Worm (Caenorhabditis elegans) whole organism, L3 larva: ENCODE results near the gene R151.2.

ENCODE experiments used
- R02D3.7 ChIP-seq: fragments of 150-350 bp; optimal IDR thresholded peaks from 2 replicates; lab custom pipeline; 2014; ENCODE audit warnings: missing biosample characterization, missing genetic modification characterization
- ZK546.5 ChIP-seq: sonication (generic microtip); optimal IDR thresholded peaks from 2 replicates; lab custom pipeline; 2017; ENCODE audit warnings: missing biosample characterization, missing genetic modification characterization
- aly-2 ChIP-seq: fragments of 150-350 bp; optimal IDR thresholded peaks from 2 replicates; lab custom pipeline; 2014; ENCODE audit warnings: missing biosample characterization, missing genetic modification characterization
- ama-1 ChIP-seq: fragments of 150-350 bp; optimal IDR thresholded peaks from 2 replicates; lab custom pipeline; 2018
- ceh-16 ChIP-seq: sonication (generic microtip); optimal IDR thresholded peaks from 2 replicates; lab custom pipeline; 2017; ENCODE audit warnings: missing biosample characterization, missing genetic modification characterization
- ceh-28 ChIP-seq: fragments of 150-350 bp; optimal IDR thresholded peaks from 2 replicates; lab custom pipeline; 2014; ENCODE audit warnings: missing biosample characterization, missing genetic modification reagents, missing genetic modification characterization
- ceh-82 ChIP-seq: fragments of 150-350 bp; optimal IDR thresholded peaks from 2 replicates; lab custom pipeline; 2014; ENCODE audit warnings: missing biosample characterization, missing genetic modification characterization
- daf-12 ChIP-seq: fragments of 150-350 bp; optimal IDR thresholded peaks from 2 replicates; lab custom pipeline; 2014; ENCODE audit warnings: missing biosample characterization, missing genetic modification reagents, missing genetic modification characterization
- egl-27 ChIP-seq: sonication (generic microtip); optimal IDR thresholded peaks from 4 replicates; lab custom pipeline; 2017; ENCODE audit warnings: missing biosample characterization, missing genetic modification reagents, missing genetic modification characterization
- egl-5 ChIP-seq: fragments of 150-350 bp; optimal IDR thresholded peaks from 2 replicates; lab custom pipeline; 2017; ENCODE audit warnings: missing biosample characterization, missing genetic modification reagents, missing genetic modification characterization, inconsistent platforms
- elt-1 ChIP-seq: fragments of 150-350 bp; optimal IDR thresholded peaks from 2 replicates; lab custom pipeline; 2014; ENCODE audit warnings: missing biosample characterization, missing genetic modification characterization
- elt-2 ChIP-seq: sonication (generic microtip); optimal IDR thresholded peaks from 2 replicates; lab custom pipeline; 2016; ENCODE audit warnings: missing genetic modification reagents, mild to moderate bottlenecking, missing genetic modification characterization, missing compliant biosample characterization
- elt-3 ChIP-seq, 3 experiments: fragments of 150-350 bp in 1 of 3; sonication (generic microtip) in 2 of 3; optimal IDR thresholded peaks; 2 replicates in 2 of 3; 4 replicates in 1 of 3; lab custom pipeline; 2014 to 2017; ENCODE audit warnings: missing biosample characterization in 3 of 3, missing genetic modification characterization in 3 of 3
- eor-1 ChIP-seq, 2 experiments: fragments of 150-350 bp; optimal IDR thresholded peaks; 2 replicates each; lab custom pipeline; 2014 to 2018; ENCODE audit warnings: missing biosample characterization in 2 of 2, missing genetic modification characterization in 2 of 2
- fkh-10 ChIP-seq: sonication (generic microtip); optimal IDR thresholded peaks from 2 replicates; lab custom pipeline; 2017; ENCODE audit warnings: missing biosample characterization, missing genetic modification reagents, missing genetic modification characterization
- fkh-2 ChIP-seq: fragments of 150-350 bp; optimal IDR thresholded peaks from 2 replicates; lab custom pipeline; 2014; ENCODE audit warnings: missing biosample characterization, missing genetic modification reagents, missing genetic modification characterization
- fos-1 ChIP-seq: fragments of 150-350 bp; optimal IDR thresholded peaks from 2 replicates; lab custom pipeline; 2014; ENCODE audit warnings: missing biosample characterization, missing genetic modification characterization
- hmg-11 ChIP-seq: sonication (generic microtip); optimal IDR thresholded peaks from 2 replicates; lab custom pipeline; 2016; ENCODE audit warnings: missing genetic modification characterization, missing compliant biosample characterization
- jun-1 ChIP-seq: fragments of 150-350 bp; optimal IDR thresholded peaks from 2 replicates; lab custom pipeline; 2014; ENCODE audit warnings: missing biosample characterization, missing genetic modification reagents, missing genetic modification characterization
- lin-15B ChIP-seq: fragments of 150-350 bp; optimal IDR thresholded peaks from 2 replicates; lab custom pipeline; 2014; ENCODE audit warnings: missing biosample characterization, missing genetic modification characterization
- lin-39 ChIP-seq: fragments of 150-350 bp; optimal IDR thresholded peaks from 2 replicates; lab custom pipeline; 2018; ENCODE audit warnings: missing biosample characterization, missing genetic modification reagents, missing genetic modification characterization
- lsy-12 ChIP-seq: sonication (generic microtip); optimal IDR thresholded peaks from 2 replicates; lab custom pipeline; 2016; ENCODE audit warnings: mild to moderate bottlenecking, missing genetic modification characterization, missing compliant biosample characterization
- mdl-1 ChIP-seq: fragments of 150-350 bp; optimal IDR thresholded peaks from 2 replicates; lab custom pipeline; 2014; ENCODE audit warnings: missing biosample characterization, missing genetic modification characterization
- mml-1 ChIP-seq: fragments of 150-350 bp; sonication (generic microtip); optimal IDR thresholded peaks from 3 replicates; lab custom pipeline; 2014; ENCODE audit warnings: missing biosample characterization, missing genetic modification characterization
- nfya-1 ChIP-seq: sonication (generic microtip); optimal IDR thresholded peaks from 2 replicates; lab custom pipeline; 2017; ENCODE audit warnings: missing genetic modification characterization, mild to moderate bottlenecking, missing compliant biosample characterization, antibody characterized with exemption, moderate library complexity; ENCODE audit not compliant: insufficient read depth
- nhr-12 ChIP-seq: fragments of 150-350 bp; optimal IDR thresholded peaks from 2 replicates; lab custom pipeline; 2014; ENCODE audit warnings: missing biosample characterization, missing genetic modification characterization
- nhr-23 ChIP-seq: fragments of 150-350 bp; optimal IDR thresholded peaks from 2 replicates; lab custom pipeline; 2014; ENCODE audit warnings: missing biosample characterization, missing genetic modification reagents, missing genetic modification characterization
- nhr-237 ChIP-seq: fragments of 150-350 bp; optimal IDR thresholded peaks from 2 replicates; lab custom pipeline; 2014; ENCODE audit warnings: missing biosample characterization, missing genetic modification characterization
- nhr-25 ChIP-seq: sonication (generic microtip); optimal IDR thresholded peaks from 2 replicates; lab custom pipeline; 2017; ENCODE audit warnings: missing biosample characterization, missing genetic modification characterization
- nhr-28 ChIP-seq: fragments of 150-350 bp; optimal IDR thresholded peaks from 2 replicates; lab custom pipeline; 2014; ENCODE audit warnings: missing biosample characterization, missing genetic modification characterization
- nhr-43 ChIP-seq: sonication (generic microtip); optimal IDR thresholded peaks from 2 replicates; lab custom pipeline; 2016; ENCODE audit warnings: mild to moderate bottlenecking, missing genetic modification characterization, missing compliant biosample characterization; ENCODE audit not compliant: poor library complexity, severe bottlenecking
- nhr-76 ChIP-seq: fragments of 150-350 bp; sonication (generic microtip); optimal IDR thresholded peaks from 5 replicates; lab custom pipeline; 2014; ENCODE audit warnings: missing biosample characterization, missing genetic modification characterization
- nhr-77 ChIP-seq: fragments of 150-350 bp; optimal IDR thresholded peaks from 2 replicates; lab custom pipeline; 2014; ENCODE audit warnings: missing biosample characterization, missing genetic modification characterization
- pha-4 ChIP-seq: fragments of 150-350 bp; optimal IDR thresholded peaks from 2 replicates; lab custom pipeline; 2014; ENCODE audit warnings: missing biosample characterization, missing genetic modification reagents, missing genetic modification characterization
- pqm-1 ChIP-seq: fragments of 150-350 bp; optimal IDR thresholded peaks from 2 replicates; lab custom pipeline; 2017; ENCODE audit warnings: missing biosample characterization, missing genetic modification characterization, inconsistent platforms
- sea-2 ChIP-seq: fragments of 150-350 bp; sonication (generic microtip); optimal IDR thresholded peaks from 4 replicates; lab custom pipeline; 2014; ENCODE audit warnings: missing biosample characterization, missing genetic modification reagents, missing genetic modification characterization
- skn-1 ChIP-seq: fragments of 150-350 bp; optimal IDR thresholded peaks from 2 replicates; lab custom pipeline; 2014; ENCODE audit warnings: missing biosample characterization, missing genetic modification characterization
- snpc-4 ChIP-seq: fragments of 150-350 bp; optimal IDR thresholded peaks from 2 replicates; lab custom pipeline; 2014; ENCODE audit warnings: missing biosample characterization, missing genetic modification characterization
- tbx-2 ChIP-seq: sonication (generic microtip); optimal IDR thresholded peaks from 2 replicates; lab custom pipeline; 2016; ENCODE audit warnings: mild to moderate bottlenecking, missing genetic modification characterization, missing compliant biosample characterization
- unc-39 ChIP-seq: sonication (generic microtip); optimal IDR thresholded peaks from 4 replicates; lab custom pipeline; 2017; ENCODE audit warnings: missing biosample characterization, missing genetic modification characterization
- unc-62 ChIP-seq: fragments of 150-350 bp; sonication (generic microtip); optimal IDR thresholded peaks from 4 replicates; lab custom pipeline; 2014; ENCODE audit warnings: missing biosample characterization, missing genetic modification reagents, missing genetic modification characterization
- ztf-11 ChIP-seq: fragments of 150-350 bp; optimal IDR thresholded peaks from 2 replicates; lab custom pipeline; 2014; ENCODE audit warnings: missing biosample characterization, missing genetic modification characterization

Gene R151.2

DNA sequence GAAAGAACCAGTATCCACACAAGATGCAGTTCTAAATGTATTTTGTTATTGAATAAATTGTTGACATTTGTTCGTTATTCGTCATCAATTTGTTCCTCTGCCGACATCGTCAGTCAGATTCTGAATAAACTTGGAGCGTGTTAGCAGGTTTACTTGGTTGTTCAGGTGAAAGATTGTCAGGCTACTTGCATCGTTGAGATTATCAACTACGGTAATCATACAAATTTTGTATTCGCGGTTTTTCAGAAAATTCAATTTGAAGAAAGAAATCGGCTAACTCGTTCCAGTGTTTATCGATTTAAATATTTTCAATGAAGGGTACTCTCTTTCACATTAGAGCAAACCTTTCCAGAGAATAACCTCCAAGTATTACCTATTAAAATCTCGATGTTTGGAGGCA is at the start of gene R151.2:
R151.2 (plus strand) TSS at position 247 of the 400 bp plus-strand sequence.
- TF ChIP-seq elt-3 (tag; optimal IDR thresholded peaks at IDR 0.05; lab: Kevin White, UChicago) (no peak), fos-1 (tag; lab: Kevin White, UChicago) (peak; percentile 10)

DNA sequence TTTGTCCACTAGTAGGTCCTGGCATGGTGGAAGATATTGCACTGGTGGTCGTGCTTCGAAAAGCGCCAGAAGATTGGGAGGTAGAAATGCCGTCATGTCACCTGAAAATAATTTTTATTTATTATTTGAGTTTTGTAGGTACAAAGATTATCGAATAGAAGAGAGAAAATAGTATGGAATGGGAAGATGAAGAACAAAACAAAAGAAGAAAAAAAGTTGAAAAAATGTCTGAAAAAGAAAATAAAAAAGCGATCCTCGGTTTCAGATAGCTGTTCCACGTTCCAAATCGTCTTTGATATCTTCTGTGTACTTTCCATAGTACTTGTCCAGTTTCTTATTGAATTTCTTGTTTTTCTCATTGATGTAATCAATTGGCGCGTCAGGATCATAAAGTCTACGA is 48.7 kb upstream of the R151.2 start, which contains the start of gene rnp-7:
rnp-7 (minus strand) TSS at position 101 of the 400 bp plus-strand sequence.
- TF ChIP-seq jun-1 (tag; lab: Kevin White, UChicago) = no peak
- no peak for TF ChIP-seq nhr-76 (tag; lab: Kevin White, UChicago)
- TF ChIP-seq ama-1 (lab: Kevin White, UChicago) = no peak
- TF ChIP-seq tbx-2 (tag; lab: Kevin White, UChicago) = no peak
- TF ChIP-seq fos-1 (tag; lab: Kevin White, UChicago) = no peak
- TF ChIP-seq elt-1 = no peak
- no peak for TF ChIP-seq elt-3 (tag; optimal IDR thresholded peaks at IDR 0.05; lab: Kevin White, UChicago)
- no peak for TF ChIP-seq egl-5 (tag; lab: Kevin White, UChicago)
- TF ChIP-seq pqm-1 (tag; lab: Kevin White, UChicago) = no peak
- TF ChIP-seq nhr-28 (tag; lab: Kevin White, UChicago) = no peak
- TF ChIP-seq nhr-77 = no peak
- TF ChIP-seq aly-2 = no peak
- TF ChIP-seq R02D3.7 (tag; lab: Kevin White, UChicago) = no peak
- TF ChIP-seq nhr-43 (tag; lab: Kevin White, UChicago) = no peak
- no peak for TF ChIP-seq fkh-10 (GFP tag; lab: Kevin White, UChicago)
- TF ChIP-seq ceh-28 (tag; lab: Kevin White, UChicago) = no peak
- TF ChIP-seq ceh-16 (tag; lab: Kevin White, UChicago) = no peak

DNA sequence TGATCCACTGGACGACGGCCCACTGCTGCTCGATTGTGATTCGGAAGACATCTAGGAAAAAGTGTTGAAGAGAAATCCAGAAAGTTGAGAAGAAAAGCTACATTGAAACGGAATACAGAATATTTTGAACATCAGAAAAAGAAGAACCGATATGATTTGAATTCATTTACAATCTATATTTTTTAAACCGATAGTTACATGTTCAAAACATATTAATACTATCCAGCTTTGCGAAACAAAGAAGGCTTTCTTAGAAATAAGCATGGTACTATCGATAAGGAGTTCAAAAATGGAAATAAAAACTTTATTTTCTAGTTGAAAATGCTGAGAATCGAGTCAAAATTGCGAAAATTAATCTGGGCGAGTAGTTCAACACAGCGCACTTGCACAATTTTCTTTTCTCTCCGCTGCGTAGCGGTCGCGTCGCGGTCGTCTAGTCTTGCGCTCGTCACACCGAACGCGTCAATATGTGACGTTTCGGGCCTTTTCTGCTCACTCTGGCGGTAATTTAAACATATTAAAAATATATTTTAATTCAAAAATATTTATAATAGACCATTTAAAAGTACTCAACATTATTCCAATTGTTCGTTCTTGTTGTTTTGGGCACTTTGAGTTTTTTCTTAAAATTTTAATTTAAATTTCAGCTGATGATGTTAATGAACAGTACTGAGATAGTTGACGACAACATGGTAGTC is 47.6 kb upstream of the R151.2 start, which contains the start of the genes syf-2 and K04G7.1:
syf-2 (minus strand) TSS at position 51 of the 698 bp plus-strand sequence.
K04G7.1 (plus strand) TSS at position 648 of the 698 bp plus-strand sequence.
- peak; percentile 85 for TF ChIP-seq fkh-10 (GFP tag; lab: Kevin White, UChicago)
- TF ChIP-seq snpc-4 (tag; lab: Kevin White, UChicago) = peak; percentile 90
- TF ChIP-seq aly-2 = no peak
- TF ChIP-seq fkh-2 (tag; lab: Kevin White, UChicago) = no peak
- peak; percentile 53 for TF ChIP-seq unc-62 (GFP tag; lab: Kevin White, UChicago)
- TF ChIP-seq R02D3.7 (tag; lab: Kevin White, UChicago) = peak; percentile 76
- peak in 1 of 3 experiments; percentile 14 for TF ChIP-seq elt-3 (tag; optimal IDR thresholded peaks at IDR 0.05; lab: Kevin White, UChicago)
- TF ChIP-seq nhr-237 (tag; lab: Kevin White, UChicago) = no peak
- TF ChIP-seq nfya-1 (tag; lab: Kevin White, UChicago) = peak; percentile 94
- peak; percentile 59 for TF ChIP-seq elt-1
- TF ChIP-seq daf-12 (tag; lab: Kevin White, UChicago) = no peak
- TF ChIP-seq mdl-1 (tag; lab: Kevin White, UChicago) = no peak
- peak; percentile 78 for TF ChIP-seq lsy-12 (tag; lab: Kevin White, UChicago)
- TF ChIP-seq ZK546.5 = peak; percentile 20
- peak; percentile 94 for TF ChIP-seq nhr-23 (tag; lab: Kevin White, UChicago)
- no peak for TF ChIP-seq ceh-16 (tag; lab: Kevin White, UChicago)
- peak; percentile 57 for TF ChIP-seq egl-5 (tag; lab: Kevin White, UChicago)
- TF ChIP-seq mml-1 (tag; lab: Kevin White, UChicago) = no peak
- peak; percentile 47 for TF ChIP-seq ceh-82
- TF ChIP-seq pqm-1 (tag; lab: Kevin White, UChicago) = peak; percentile 29
- TF ChIP-seq nhr-77 = no peak
- peak; percentile 79 for TF ChIP-seq skn-1 (tag; lab: Kevin White, UChicago)
- peak; percentile 65 for TF ChIP-seq hmg-11
- TF ChIP-seq jun-1 (tag; lab: Kevin White, UChicago) = peak; percentile 83
- TF ChIP-seq ama-1 (lab: Kevin White, UChicago) = peak; percentile 43
- TF ChIP-seq nhr-25 (tag; lab: Kevin White, UChicago) = peak; percentile 76
- peak; percentile 62 for TF ChIP-seq nhr-43 (tag; lab: Kevin White, UChicago)
- TF ChIP-seq nhr-12 (tag; lab: Kevin White, UChicago) = no peak
- peak; percentile 61 for TF ChIP-seq tbx-2 (tag; lab: Kevin White, UChicago)
- TF ChIP-seq lin-15B (tag; lab: Kevin White, UChicago) = peak; percentile 99
- no peak for TF ChIP-seq sea-2 (GFP tag; lab: Kevin White, UChicago)
- TF ChIP-seq fos-1 (tag; lab: Kevin White, UChicago) = no peak
- TF ChIP-seq ztf-11 (tag; lab: Kevin White, UChicago) = no peak
- TF ChIP-seq ceh-28 (tag; lab: Kevin White, UChicago) = peak; percentile 72
- peak; percentile 92 for TF ChIP-seq egl-27 (tag; lab: Kevin White, UChicago)
- TF ChIP-seq eor-1 (tag; optimal IDR thresholded peaks at IDR 0.05; lab: Kevin White, UChicago) = no peak
- TF ChIP-seq nhr-28 (tag; lab: Kevin White, UChicago) = no peak
- TF ChIP-seq lin-39 (tag; lab: Kevin White, UChicago) = peak; percentile 91
- peak; percentile 74 for TF ChIP-seq elt-2
- TF ChIP-seq unc-39 (tag; lab: Kevin White, UChicago) = no peak
- peak; percentile 95 for TF ChIP-seq pha-4 (tag; lab: Kevin White, UChicago)
